Worm (Caenorhabditis elegans) whole organism, early embryonic: Measurements from ENCODE around the gene sas-1.

Experiments
- ama-1 ChIP-seq: fragments of 150-350 bp; optimal IDR thresholded peaks from 2 replicates; lab custom pipeline; 2014
- scrt-1 ChIP-seq: fragments of 200-800 bp; sonication (Bioruptor generic); IDR thresholded peaks from 2 replicates; pipeline ENCODE4 v1.3.6; 2022; ENCODE audit warnings: missing genetic modification characterization, missing compliant biosample characterization
- sea-1 ChIP-seq: fragments of 200-800 bp; sonication (Bioruptor generic); conservative IDR thresholded peaks from 2 replicates; pipeline ENCODE4 v1.3.6; 2022; ENCODE audit warnings: missing genetic modification characterization, missing compliant biosample characterization
- tra-4 ChIP-seq: sonication (generic microtip); optimal IDR thresholded peaks from 2 replicates; lab custom pipeline; 2017; ENCODE audit warnings: missing genetic modification characterization, missing compliant biosample characterization

DNA sequence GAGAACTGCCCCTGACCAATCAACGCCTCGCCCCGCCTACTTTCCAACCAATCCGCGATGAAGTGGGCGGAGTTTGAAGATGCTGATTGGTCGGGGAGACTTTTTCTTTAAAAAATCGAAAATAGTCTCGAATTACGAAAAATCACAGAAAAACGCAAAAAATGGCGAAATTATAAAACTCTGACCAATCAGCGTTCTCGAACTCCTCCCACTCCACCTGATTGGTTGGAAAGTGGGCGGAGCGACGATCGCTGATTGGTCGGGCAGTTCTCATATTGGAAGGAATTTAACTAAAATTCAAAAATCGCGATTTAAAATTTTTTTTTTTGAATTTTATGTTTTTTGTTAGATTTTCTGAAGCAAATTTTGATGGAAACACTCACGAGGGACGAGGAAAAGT, 3.9 kb downstream of the sas-1 start:
- no peak for TF ChIP-seq tra-4 (tag; lab: Kevin White, UChicago)
- no peak for TF ChIP-seq scrt-1 (GFP tag; lab: Robert Waterston, UW)
- TF ChIP-seq sea-1 (GFP tag; lab: Robert Waterston, UW): no peak
- TF ChIP-seq ama-1: no peak
